Fruit fly (Drosophila melanogaster) whole organism, wandering third instar larva: ENCODE measurements around the gene Setd3.

ENCODE experiments used
- Abd-B ChIP-seq: fragments of >200 bp; optimal IDR thresholded peaks from 2 replicates; lab custom pipeline; 2017; ENCODE audit warnings: missing biosample characterization, missing genetic modification characterization
- CG32264 ChIP-seq: fragments of 200-800 bp; sonication (Bioruptor generic); optimal IDR thresholded peaks from 2 replicates; lab custom pipeline; 2016; ENCODE audit warnings: missing biosample characterization, missing genetic modification characterization
- CG9705 ChIP-seq: fragments of 200-800 bp; sonication (Bioruptor generic); optimal IDR thresholded peaks from 2 replicates; lab custom pipeline; 2018; ENCODE audit warnings: missing biosample characterization, mild to moderate bottlenecking, missing genetic modification characterization
- CrebA ChIP-seq: fragments of 200-800 bp; sonication (Bioruptor generic); optimal IDR thresholded peaks from 2 replicates; lab custom pipeline; 2016; ENCODE audit warnings: missing biosample characterization, mild to moderate bottlenecking, missing genetic modification characterization, borderline replicate concordance
- Dfd ChIP-seq: fragments of >200 bp; optimal IDR thresholded peaks from 2 replicates; lab custom pipeline; 2017; ENCODE audit warnings: missing biosample characterization, missing genetic modification characterization
- Dif ChIP-seq: fragments of 200-275, 200-300 bp; sonication (Bioruptor generic); optimal IDR thresholded peaks from 2 replicates; lab custom pipeline; 2018; ENCODE audit warnings: missing biosample characterization, missing genetic modification characterization; ENCODE audit not compliant: partially characterized antibody
- GATAd ChIP-seq: sonication (Bioruptor generic); optimal IDR thresholded peaks from 2 replicates; lab custom pipeline; 2016; ENCODE audit warnings: missing biosample characterization, missing genetic modification characterization
- HLH106 ChIP-seq: fragments of 200-800 bp; optimal IDR thresholded peaks from 3 replicates; lab custom pipeline; 2019; ENCODE audit warnings: missing biosample characterization, mild to moderate bottlenecking, missing genetic modification characterization, moderate library complexity
- Hnf4 ChIP-seq: fragments of 200-800 bp; sonication (Bioruptor generic); optimal IDR thresholded peaks from 2 replicates; lab custom pipeline; 2016; ENCODE audit warnings: missing biosample characterization, mild to moderate bottlenecking, missing genetic modification characterization
- Hr78 ChIP-seq: fragments of >200 bp; optimal IDR thresholded peaks from 2 replicates; lab custom pipeline; 2017; ENCODE audit warnings: missing biosample characterization, missing genetic modification characterization
- Hr83 ChIP-seq: fragments of 200-300 bp; sonication (Bioruptor generic); optimal IDR thresholded peaks from 2 replicates; lab custom pipeline; 2016; ENCODE audit warnings: missing biosample characterization, mild to moderate bottlenecking, missing genetic modification characterization, moderate library complexity; ENCODE audit not compliant: poor library complexity, severe bottlenecking
- Jra ChIP-seq: sonication (Bioruptor generic); optimal IDR thresholded peaks from 2 replicates; lab custom pipeline; 2016; ENCODE audit warnings: missing biosample characterization, missing genetic modification characterization
- Mio ChIP-seq: sonication (Bioruptor generic); optimal IDR thresholded peaks from 2 replicates; lab custom pipeline; 2016; ENCODE audit warnings: missing biosample characterization, missing genetic modification characterization
- Myc ChIP-seq: fragments of >200 bp; optimal IDR thresholded peaks from 2 replicates; lab custom pipeline; 2017
- N ChIP-seq: fragments of >200 bp; optimal IDR thresholded peaks from 2 replicates; lab custom pipeline; 2018; ENCODE audit warnings: missing biosample characterization, missing external identifiers, missing genetic modification characterization
- OdsH ChIP-seq: fragments of 200-800 bp; sonication (Bioruptor generic); optimal IDR thresholded peaks from 2 replicates; lab custom pipeline; 2016; ENCODE audit warnings: missing biosample characterization, mild to moderate bottlenecking, missing genetic modification characterization
- Rel ChIP-seq, 2 experiments: fragments of 200-800 bp; sonication (Bioruptor generic) in 1 of 2; optimal IDR thresholded peaks; 2 replicates in 1 of 2; 3 replicates in 1 of 2; lab custom pipeline; 2016 to 2019; ENCODE audit warnings: mild to moderate bottlenecking in 2 of 2, missing biosample characterization in 2 of 2, missing genetic modification characterization in 2 of 2, moderate library complexity in 1 of 2
- Sp1 ChIP-seq: fragments of 200-800 bp; sonication (Bioruptor generic); optimal IDR thresholded peaks from 3 replicates; lab custom pipeline; 2019; ENCODE audit warnings: missing biosample characterization, mild to moderate bottlenecking, missing genetic modification characterization, moderate library complexity
- Vsx2 ChIP-seq: fragments of 200-300, 225-300 bp; sonication (Bioruptor generic); optimal IDR thresholded peaks from 2 replicates; lab custom pipeline; 2018; ENCODE audit warnings: missing biosample characterization, missing genetic modification characterization; ENCODE audit not compliant: partially characterized antibody
- br ChIP-seq: fragments of 200-800 bp; sonication (Bioruptor generic); optimal IDR thresholded peaks from 2 replicates; lab custom pipeline; 2016; ENCODE audit warnings: missing biosample characterization, missing genetic modification characterization
- brk ChIP-seq: fragments of 200-800 bp; sonication (Bioruptor generic); optimal IDR thresholded peaks from 2 replicates; lab custom pipeline; 2016; ENCODE audit warnings: missing biosample characterization, mild to moderate bottlenecking, missing genetic modification characterization
- dl ChIP-seq, 2 experiments: fragments of 175-275, 200-275 bp in 1 of 2; fragments of 200-275 bp in 1 of 2; sonication (Bioruptor generic); optimal IDR thresholded peaks; lab custom pipeline; 2018; ENCODE audit warnings: mild to moderate bottlenecking in 2 of 2, missing biosample characterization in 2 of 2, missing genetic modification characterization in 2 of 2, moderate library complexity in 2 of 2; ENCODE audit not compliant: partially characterized antibody in 2 of 2, insufficient read depth in 1 of 2
- dmrt93B ChIP-seq: fragments of 200-800 bp; sonication (Bioruptor generic); optimal IDR thresholded peaks from 2 replicates; lab custom pipeline; 2018; ENCODE audit warnings: missing biosample characterization, mild to moderate bottlenecking, missing genetic modification characterization
- dsf ChIP-seq: sonication (Bioruptor generic); optimal IDR thresholded peaks from 2 replicates; lab custom pipeline; 2016; ENCODE audit warnings: missing biosample characterization, missing genetic modification characterization, borderline replicate concordance
- ey ChIP-seq: fragments of 200-800 bp; sonication (Bioruptor generic); optimal IDR thresholded peaks from 2 replicates; lab custom pipeline; 2016; ENCODE audit warnings: missing biosample characterization, missing genetic modification characterization
- foxo ChIP-seq, 2 experiments: fragments of 200-800 bp; sonication (Bioruptor generic); optimal IDR thresholded peaks; 2 replicates in 1 of 2; 3 replicates in 1 of 2; lab custom pipeline; 2016 to 2017; ENCODE audit warnings: missing biosample characterization in 2 of 2, missing genetic modification characterization in 2 of 2
- fru ChIP-seq: fragments of 200-800 bp; sonication (Bioruptor generic); optimal IDR thresholded peaks from 3 replicates; lab custom pipeline; 2016; ENCODE audit warnings: missing biosample characterization, mild to moderate bottlenecking, missing genetic modification characterization
- h ChIP-seq: fragments of 200-800 bp; sonication (Bioruptor generic); optimal IDR thresholded peaks from 3 replicates; lab custom pipeline; 2016; ENCODE audit warnings: missing biosample characterization, mild to moderate bottlenecking, missing genetic modification characterization
- jim ChIP-seq: fragments of 175-275, 200-325 bp; sonication (Bioruptor generic); optimal IDR thresholded peaks from 2 replicates; lab custom pipeline; 2016; ENCODE audit warnings: missing biosample characterization, mild to moderate bottlenecking, missing genetic modification characterization
- lola ChIP-seq: fragments of >200 bp; optimal IDR thresholded peaks from 2 replicates; lab custom pipeline; 2017; ENCODE audit warnings: missing biosample characterization, missing genetic modification characterization
- pan ChIP-seq: fragments of >200 bp; optimal IDR thresholded peaks from 2 replicates; lab custom pipeline; 2017
- psq ChIP-seq: fragments of 200-800 bp; sonication (Bioruptor generic); optimal IDR thresholded peaks from 3 replicates; lab custom pipeline; 2017; ENCODE audit warnings: missing biosample characterization, mild to moderate bottlenecking, missing genetic modification characterization, moderate library complexity
- rgr ChIP-seq: fragments of 200-800 bp; sonication (Bioruptor generic); optimal IDR thresholded peaks from 3 replicates; lab custom pipeline; 2016; ENCODE audit warnings: missing biosample characterization, mild to moderate bottlenecking, missing genetic modification characterization
- sage ChIP-seq: fragments of 200-800 bp; sonication (Bioruptor generic); optimal IDR thresholded peaks from 2 replicates; lab custom pipeline; 2016; ENCODE audit warnings: missing biosample characterization, mild to moderate bottlenecking, missing genetic modification characterization
- sv ChIP-seq: fragments of 200-800 bp; sonication (Bioruptor generic); optimal IDR thresholded peaks from 3 replicates; lab custom pipeline; 2016; ENCODE audit warnings: missing biosample characterization, missing genetic modification characterization
- tai ChIP-seq: sonication (Bioruptor generic); optimal IDR thresholded peaks from 2 replicates; lab custom pipeline; 2016; ENCODE audit warnings: missing biosample characterization, missing genetic modification characterization
- usp ChIP-seq: fragments of >200 bp; optimal IDR thresholded peaks from 2 replicates; lab custom pipeline; 2017; ENCODE audit warnings: missing biosample characterization, missing genetic modification characterization
- woc ChIP-seq: sonication (Bioruptor generic); optimal IDR thresholded peaks from 2 replicates; lab custom pipeline; 2016; ENCODE audit warnings: missing biosample characterization, mild to moderate bottlenecking, missing genetic modification characterization

The Setd3 gene

DNA sequence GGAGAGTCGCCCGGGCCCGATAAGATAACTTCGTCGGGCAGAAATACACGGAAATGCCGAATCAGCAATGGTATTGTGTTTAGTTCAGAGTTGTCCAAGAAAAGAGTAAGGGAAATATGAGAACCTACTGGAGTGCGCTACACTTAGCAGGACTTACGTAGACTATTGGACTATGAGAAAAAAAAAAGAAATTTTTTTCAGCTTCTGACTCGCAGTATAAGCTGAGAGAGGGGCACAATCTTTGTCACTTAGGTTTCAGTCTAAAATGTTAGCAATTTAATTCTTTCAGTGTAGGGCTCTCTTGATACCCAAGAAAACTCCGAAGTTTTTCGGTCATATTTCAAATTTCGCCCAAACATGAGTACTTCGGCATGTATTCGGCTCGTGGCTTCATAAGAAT lies 25.2 kb upstream of the Setd3 start:
- TF ChIP-seq lola (no peak), Hr83 (GFP tag; lab: Kevin White, UChicago) (peak; percentile 56), Myc (lab: Kevin White, UChicago) (no peak), Dfd (no peak), Hr78 (GFP tag; lab: Kevin White, UChicago) (no peak), usp (GFP tag; lab: Kevin White, UChicago) (no peak), sage (GFP tag; lab: Kevin White, UChicago) (peak; percentile 79), OdsH (peak; percentile 83), Rel (GFP tag; optimal IDR thresholded peaks at IDR 0.05; lab: Kevin White, UChicago) (peak; percentile 35), Rel (tag; optimal IDR thresholded peaks at IDR 0.05; lab: Kevin White, UChicago) (peak; percentile 9), N (GFP tag; lab: Kevin White, UChicago) (no peak), ey (peak; percentile 87), woc (GFP tag; lab: Kevin White, UChicago) (peak; percentile 55), Vsx2 (GFP tag; lab: Kevin White, UChicago) (no peak), fru (GFP tag; lab: Kevin White, UChicago) (peak; percentile 82), Dif (GFP tag; lab: Kevin White, UChicago) (no peak), brk (peak; percentile 65), h (peak; percentile 90), Mio (GFP tag; lab: Kevin White, UChicago) (peak; percentile 58), dsf (GFP tag; lab: Kevin White, UChicago) (peak; percentile 35), pan (lab: Kevin White, UChicago) (no peak), Jra (GFP tag; lab: Kevin White, UChicago) (peak; percentile 77), sv (GFP tag; lab: Kevin White, UChicago) (peak; percentile 23), jim (GFP tag; lab: Kevin White, UChicago) (no peak), psq (GFP tag; lab: Kevin White, UChicago) (peak; percentile 66), tai (peak; percentile 66), br (GFP tag; lab: Kevin White, UChicago) (peak; percentile 88), rgr (GFP tag; lab: Kevin White, UChicago) (peak; percentile 88), dmrt93B (GFP tag; lab: Kevin White, UChicago) (peak; percentile 83), HLH106 (tag; lab: Kevin White, UChicago) (peak; percentile 77), Sp1 (GFP tag; lab: Kevin White, UChicago) (peak; percentile 87), dl (GFP tag; optimal IDR thresholded peaks at IDR 0.05; lab: Kevin White, UChicago; ENCODE audit: insufficient read depth in 1 of 2, partially characterized antibody in 2 of 2) (no peak), Hnf4 (GFP tag; lab: Kevin White, UChicago) (peak; percentile 88), CrebA (GFP tag; lab: Kevin White, UChicago) (no peak), Abd-B (GFP tag; lab: Kevin White, UChicago) (no peak), CG32264 (peak; percentile 79), CG9705 (peak; percentile 40), foxo (GFP tag; optimal IDR thresholded peaks at IDR 0.05; lab: Kevin White, UChicago) (peak in 1 of 2 experiments; percentile 86), GATAd (GFP tag; lab: Kevin White, UChicago) (peak; percentile 53)

DNA sequence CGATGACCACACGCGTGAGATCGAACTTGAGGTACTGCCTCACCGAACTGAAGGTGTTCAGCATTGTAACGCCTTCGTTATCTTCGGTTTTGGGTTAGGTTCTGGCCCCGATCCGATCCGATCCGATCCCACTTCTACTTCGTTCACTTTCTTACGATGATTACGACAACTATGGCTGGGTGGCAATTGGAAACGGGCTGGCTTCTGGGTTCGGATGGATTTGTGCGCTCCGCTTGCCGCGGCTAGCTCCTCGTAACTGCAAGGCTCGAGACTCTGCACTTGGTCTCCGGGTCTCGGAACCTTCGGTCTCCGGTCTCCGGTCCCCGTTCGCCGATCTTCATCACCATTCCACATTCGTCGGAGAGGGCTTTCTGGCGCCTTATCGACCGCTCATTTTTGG lies 24.8 kb upstream of the Setd3 start, which contains the start of gene Inx7:
TSS of gene Inx7 (minus strand) at position 263 of the 400 bp plus-strand sequence.
- TF ChIP-seq CrebA (GFP tag; lab: Kevin White, UChicago) (no peak), brk (no peak), br (GFP tag; lab: Kevin White, UChicago) (no peak), foxo (GFP tag; optimal IDR thresholded peaks at IDR 0.05; lab: Kevin White, UChicago) (no peak), psq (GFP tag; lab: Kevin White, UChicago) (no peak), Vsx2 (GFP tag; lab: Kevin White, UChicago) (no peak), dsf (GFP tag; lab: Kevin White, UChicago) (no peak), Rel (GFP tag; optimal IDR thresholded peaks at IDR 0.05; lab: Kevin White, UChicago) (no peak), Rel (tag; optimal IDR thresholded peaks at IDR 0.05; lab: Kevin White, UChicago) (no peak), h (no peak), HLH106 (tag; lab: Kevin White, UChicago) (no peak), N (GFP tag; lab: Kevin White, UChicago) (no peak), lola (no peak), Hnf4 (GFP tag; lab: Kevin White, UChicago) (no peak), Jra (GFP tag; lab: Kevin White, UChicago) (no peak)
